Worm (Caenorhabditis elegans) whole organism, L4 larva: ENCODE results near the gene F32D8.8.

Source experiments
- F26F4.8 ChIP-seq: fragments of 200-800 bp; sonication (Bioruptor generic); conservative IDR thresholded peaks from 2 replicates; pipeline ENCODE4 v1.3.6; 2022; ENCODE audit warnings: missing genetic modification characterization, missing compliant biosample characterization
- Y105C5A.15 ChIP-seq: fragments of 200-800 bp; sonication (Bioruptor generic); IDR thresholded peaks from 2 replicates; pipeline ENCODE4 v1.3.6; 2022; ENCODE audit warnings: missing genetic modification characterization, missing compliant biosample characterization
- ama-1 ChIP-seq: fragments of 150-350 bp; optimal IDR thresholded peaks from 2 replicates; lab custom pipeline; 2014; ENCODE audit warnings: inconsistent platforms, mixed read lengths
- dpl-1 ChIP-seq: fragments of 150-350 bp; optimal IDR thresholded peaks from 2 replicates; lab custom pipeline; 2014; ENCODE audit warnings: missing biosample characterization, missing genetic modification reagents, missing genetic modification characterization
- egl-43 ChIP-seq: fragments of 200-800 bp; sonication (Bioruptor generic); IDR thresholded peaks from 2 replicates; pipeline ENCODE4 v1.3.6; 2022; ENCODE audit warnings: missing genetic modification reagents, missing genetic modification characterization, missing compliant biosample characterization
- gei-8 ChIP-seq: fragments of 200-800 bp; sonication (Bioruptor generic); optimal IDR thresholded peaks from 2 replicates; lab custom pipeline; 2018; ENCODE audit warnings: mild to moderate bottlenecking, missing genetic modification characterization, missing compliant biosample characterization
- lin-13 ChIP-seq: fragments of 150-350 bp; optimal IDR thresholded peaks from 2 replicates; lab custom pipeline; 2014; ENCODE audit warnings: missing biosample characterization, missing genetic modification reagents, missing genetic modification characterization
- lin-15B ChIP-seq: fragments of 150-350 bp; sonication (generic microtip); optimal IDR thresholded peaks from 3 replicates; lab custom pipeline; 2014; ENCODE audit warnings: missing biosample characterization, missing genetic modification characterization
- nhr-10 ChIP-seq: fragments of 150-350 bp; optimal IDR thresholded peaks from 2 replicates; lab custom pipeline; 2014; ENCODE audit warnings: missing biosample characterization, missing genetic modification characterization
- nhr-237 ChIP-seq: sonication (generic microtip); optimal IDR thresholded peaks from 2 replicates; lab custom pipeline; 2017; ENCODE audit warnings: missing biosample characterization, missing genetic modification characterization
- nhr-77 ChIP-seq: fragments of 150-350 bp; optimal IDR thresholded peaks from 2 replicates; lab custom pipeline; 2014; ENCODE audit warnings: missing biosample characterization, missing genetic modification characterization
- pqm-1 ChIP-seq: sonication (generic microtip); optimal IDR thresholded peaks from 2 replicates; lab custom pipeline; 2017; ENCODE audit warnings: missing biosample characterization, missing genetic modification characterization
- snpc-4 ChIP-seq: fragments of 150-350 bp; optimal IDR thresholded peaks from 2 replicates; lab custom pipeline; 2014; ENCODE audit warnings: missing biosample characterization, missing genetic modification characterization

DNA sequence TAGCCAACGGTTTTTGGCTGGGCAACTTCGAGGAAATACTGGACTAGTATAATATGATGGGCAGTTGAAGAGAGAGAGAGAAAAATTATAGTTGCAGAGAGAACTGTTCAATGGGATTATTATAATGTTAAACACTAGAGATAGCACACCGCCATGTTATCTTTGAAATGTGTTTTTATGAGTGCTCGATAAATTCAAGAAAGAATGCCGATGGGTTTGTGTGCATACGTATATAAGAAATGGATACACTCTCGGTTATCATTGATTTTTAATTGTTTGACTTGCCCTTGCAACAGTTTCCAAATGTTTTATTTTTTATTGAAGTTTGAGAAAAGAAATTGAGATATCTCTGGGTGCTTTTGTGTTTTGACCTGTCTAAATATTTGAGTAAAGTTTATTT, 34.1 kb upstream of the F32D8.8 start, which contains the start of gene F17C11.12:
- no peak for TF ChIP-seq snpc-4
- no peak for TF ChIP-seq Y105C5A.15 (GFP tag; lab: Robert Waterston, UW)
- TF ChIP-seq nhr-77 (tag; lab: Kevin White, UChicago): peak; percentile 8
- TF ChIP-seq F26F4.8 (GFP tag; lab: Robert Waterston, UW): no peak
- peak; percentile 3 for TF ChIP-seq nhr-10 (tag; lab: Kevin White, UChicago)
- TF ChIP-seq lin-15B (tag; lab: Kevin White, UChicago): no peak
- no peak for TF ChIP-seq egl-43 (GFP tag; lab: Robert Waterston, UW)
- TF ChIP-seq pqm-1 (tag; lab: Kevin White, UChicago): peak; percentile 89
- TF ChIP-seq ama-1 (lab: Kevin White, UChicago): no peak
- no peak for TF ChIP-seq nhr-237
- no peak for TF ChIP-seq gei-8 (GFP tag; lab: Kevin White, UChicago)
- TF ChIP-seq lin-13: no peak
- TF ChIP-seq dpl-1 (GFP tag; lab: Kevin White, UChicago): no peak
